Fruit fly (Drosophila melanogaster): Measurements from ENCODE around the gene Irbp18.
A peak's percentile ranks its signal among the peaks of the same experiment; 100 is the strongest.

Gene Irbp18

dm6 chr3L:11084557-11085231 is 13.3 kb downstream of the Irbp18 start (continued):
- TF ChIP-seq Ets21C (GFP tag; optimal IDR thresholded peaks at IDR 0.05), result peak; percentile 79
- peak; percentile 99 for TF ChIP-seq Lpt (GFP tag; optimal IDR thresholded peaks at IDR 0.05)
- peak; percentile 68 for TF ChIP-seq Blimp-1 (GFP tag; optimal IDR thresholded peaks at IDR 0.05)
- peak; percentile 100 for TF ChIP-seq Eip78C (GFP tag)
- peak; percentile 90 for TF ChIP-seq cyc (GFP tag; optimal IDR thresholded peaks at IDR 0.05)
- TF ChIP-seq CG6163 (GFP tag; IDR thresholded peaks at IDR 0.05), result peak; percentile 99
- TF ChIP-seq CG6792 (GFP tag; optimal IDR thresholded peaks at IDR 0.05), result peak; percentile 94
- TF ChIP-seq CG15336 (GFP tag; IDR thresholded peaks at IDR 0.05), result peak; percentile 100
- no peak for TF ChIP-seq Met (GFP tag; optimal IDR thresholded peaks at IDR 0.05)
- TF ChIP-seq achi (GFP tag; optimal IDR thresholded peaks at IDR 0.05), result peak; percentile 98
- peak; percentile 99 for TF ChIP-seq CG32006 (GFP tag; optimal IDR thresholded peaks at IDR 0.05)
- peak; percentile 95 for TF ChIP-seq fkh (GFP tag; optimal IDR thresholded peaks at IDR 0.05)
- TF ChIP-seq CG34406 (GFP tag; optimal IDR thresholded peaks at IDR 0.05), result peak; percentile 94
- peak; percentile 96 for TF ChIP-seq fd59A (GFP tag; optimal IDR thresholded peaks at IDR 0.05)
- peak; percentile 94 to 99 for TF ChIP-seq salr (GFP tag; optimal IDR thresholded peaks at IDR 0.05)
- TF ChIP-seq Eip93F (GFP tag; optimal IDR thresholded peaks at IDR 0.05), result no peak
- TF ChIP-seq CG6808 (GFP tag; optimal IDR thresholded peaks at IDR 0.05), result peak; percentile 93
- TF ChIP-seq esn (GFP tag; optimal IDR thresholded peaks at IDR 0.05), result peak; percentile 92
- TF ChIP-seq CG1621 (tag; optimal IDR thresholded peaks at IDR 0.05), result peak; percentile 93
- TF ChIP-seq topi (GFP tag; optimal IDR thresholded peaks at IDR 0.05), result peak; percentile 93
- TF ChIP-seq CG6854 (GFP tag; optimal IDR thresholded peaks at IDR 0.05), result peak; percentile 66
- peak; percentile 95 for TF ChIP-seq CG16779 (tag; optimal IDR thresholded peaks at IDR 0.05)
- peak; percentile 97 for TF ChIP-seq acj6 (GFP tag; optimal IDR thresholded peaks at IDR 0.05)
- peak; percentile 99 for TF ChIP-seq CG6276 (GFP tag; optimal IDR thresholded peaks at IDR 0.05)

DNA sequence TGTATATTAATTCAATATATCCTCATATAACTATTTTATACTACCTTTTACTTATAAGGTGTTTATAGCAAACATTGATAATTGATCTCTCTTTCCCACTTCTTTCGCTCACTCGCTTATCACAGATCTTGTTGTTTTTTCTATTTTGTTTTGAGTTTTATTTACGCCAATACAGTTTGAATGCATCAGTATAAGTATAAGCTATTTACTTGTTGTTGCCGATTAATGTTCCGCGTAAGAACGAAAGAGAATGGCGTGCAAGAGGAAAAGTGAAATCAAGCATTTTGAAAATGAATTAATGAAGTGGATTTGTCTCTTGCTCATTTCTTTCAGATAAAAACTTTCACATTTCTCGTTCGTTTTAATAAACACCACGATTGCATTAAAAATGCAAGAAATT is 14.4 kb downstream of the Irbp18 start:
- peak; percentile 51 for TF ChIP-seq Blimp-1 (GFP tag; optimal IDR thresholded peaks at IDR 0.05)
- no peak for TF ChIP-seq Hr4 (GFP tag; optimal IDR thresholded peaks at IDR 0.05)
- TF ChIP-seq CG8119 (GFP tag; IDR thresholded peaks at IDR 0.05), result peak; percentile 24; the same call in 1 of the 3 replicates

- peak; percentile 73 for TF ChIP-seq CG10631 (GFP tag; optimal IDR thresholded peaks at IDR 0.05)
- no peak for TF ChIP-seq CG16779 (tag; optimal IDR thresholded peaks at IDR 0.05)
- no peak for TF ChIP-seq CG34406 (GFP tag; optimal IDR thresholded peaks at IDR 0.05)
- TF ChIP-seq CG11294 (GFP tag; IDR thresholded peaks at IDR 0.05), result peak; percentile 50; the same call in 1 of the 2 replicates
- peak; percentile 2 for TF ChIP-seq CG8319 (GFP tag; optimal IDR thresholded peaks at IDR 0.05)
- peak; percentile 31 for TF ChIP-seq CG3032 (tag; optimal IDR thresholded peaks at IDR 0.05)
- TF ChIP-seq Gug (GFP tag; IDR thresholded peaks at IDR 0.05), result peak; percentile 30; the same call in 1 of the 2 replicates
- no peak for TF ChIP-seq Smox (GFP tag; optimal IDR thresholded peaks at IDR 0.05)
- no peak for TF ChIP-seq CG6276 (GFP tag; optimal IDR thresholded peaks at IDR 0.05)
- TF ChIP-seq lz (GFP tag; optimal IDR thresholded peaks at IDR 0.05), result peak; percentile 38
- TF ChIP-seq CG15336 (GFP tag; IDR thresholded peaks at IDR 0.05), result 0 out of 2 replicates have a peak, but pooled peaks have one; percentile 7
- no peak for TF ChIP-seq CG4318 (GFP tag; optimal IDR thresholded peaks at IDR 0.05)
- peak; percentile 20 for TF ChIP-seq CG6854 (GFP tag; optimal IDR thresholded peaks at IDR 0.05)
- TF ChIP-seq acj6 (GFP tag; optimal IDR thresholded peaks at IDR 0.05), result no peak
- TF ChIP-seq esn (GFP tag; optimal IDR thresholded peaks at IDR 0.05), result peak; percentile 62
- TF ChIP-seq CG31627 (GFP tag; optimal IDR thresholded peaks at IDR 0.05), result peak; percentile 51
Observed at dm6 chr3L:11074043-11074853, 23.7 kb downstream of the Irbp18 start, which contains the start of the genes Pfdn2 and Noc1. Gene Pfdn2 (minus strand): TSS chr3L:11074388. Gene Noc1 (plus strand): TSS chr3L:11074769.

All from whole organism, prepupa.